Worm (Caenorhabditis elegans) whole organism, late embryonic: ENCODE measurements around the gene cyp-35A3.

Experiments
- F13H6.1 ChIP-seq: sonication (generic microtip); optimal IDR thresholded peaks from 2 replicates; lab custom pipeline; 2016; ENCODE audit warnings: missing genetic modification characterization, missing compliant biosample characterization
- K02D7.2 ChIP-seq: sonication (generic microtip); optimal IDR thresholded peaks from 2 replicates; lab custom pipeline; 2017; ENCODE audit warnings: mild to moderate bottlenecking, missing genetic modification characterization, missing compliant biosample characterization
- T23F11.4 ChIP-seq: fragments of 200-800 bp; sonication (Bioruptor generic); optimal IDR thresholded peaks from 2 replicates; lab custom pipeline; 2018; ENCODE audit warnings: mild to moderate bottlenecking, missing genetic modification characterization, missing compliant biosample characterization
- ceh-34 ChIP-seq: sonication (generic microtip); optimal IDR thresholded peaks from 2 replicates; lab custom pipeline; 2016; ENCODE audit warnings: mild to moderate bottlenecking, missing genetic modification characterization, missing compliant biosample characterization
- ceh-45 ChIP-seq: fragments of 200-800 bp; sonication (Bioruptor generic); IDR thresholded peaks from 2 replicates; pipeline ENCODE4 v1.3.6; 2022; ENCODE audit warnings: missing genetic modification reagents, missing genetic modification characterization, missing compliant biosample characterization
- eyg-1 ChIP-seq: sonication (generic microtip); optimal IDR thresholded peaks from 2 replicates; lab custom pipeline; 2016; ENCODE audit warnings: missing genotype, missing genetic modification characterization, missing compliant biosample characterization
- pha-4 ChIP-seq: fragments of 150-350 bp; optimal IDR thresholded peaks from 2 replicates; lab custom pipeline; 2018; ENCODE audit warnings: missing biosample characterization, missing genetic modification reagents, missing genetic modification characterization
- rnt-1 ChIP-seq: sonication (generic microtip); optimal IDR thresholded peaks from 2 replicates; lab custom pipeline; 2016; ENCODE audit warnings: missing genetic modification characterization, missing compliant biosample characterization
- sdc-2 ChIP-seq: sonication (generic microtip); optimal IDR thresholded peaks from 2 replicates; lab custom pipeline; 2016; ENCODE audit warnings: missing genotype, missing genetic modification characterization, missing compliant biosample characterization
- sox-4 ChIP-seq: sonication (generic microtip); optimal IDR thresholded peaks from 2 replicates; lab custom pipeline; 2017; ENCODE audit warnings: mild to moderate bottlenecking, missing genetic modification characterization, inconsistent platforms, missing compliant biosample characterization
- tbx-7 ChIP-seq: sonication (generic microtip); optimal IDR thresholded peaks from 2 replicates; lab custom pipeline; 2016; ENCODE audit warnings: missing genotype, missing genetic modification characterization, missing compliant biosample characterization
- unc-86 ChIP-seq: sonication (generic microtip); optimal IDR thresholded peaks from 2 replicates; lab custom pipeline; 2016; ENCODE audit warnings: missing genetic modification characterization, missing compliant biosample characterization

- no peak for TF ChIP-seq K02D7.2 (tag; lab: Kevin White, UChicago)
- no peak for TF ChIP-seq unc-86
- no peak for TF ChIP-seq sox-4 (tag; lab: Kevin White, UChicago)
- no peak for TF ChIP-seq rnt-1 (tag; lab: Kevin White, UChicago)
- no peak for TF ChIP-seq eyg-1
- TF ChIP-seq pha-4 (tag; lab: Kevin White, UChicago): no peak
- TF ChIP-seq ceh-45 (GFP tag; lab: Robert Waterston, UW): no peak
- TF ChIP-seq tbx-7: no peak
- TF ChIP-seq T23F11.4 (GFP tag; lab: Kevin White, UChicago): no peak
- no peak for TF ChIP-seq ceh-34 (tag; lab: Kevin White, UChicago)
- no peak for TF ChIP-seq sdc-2 (tag; lab: Kevin White, UChicago)
- no peak for TF ChIP-seq F13H6.1
Measured at ce11 chrV:4024777-4025176, 2.4 kb downstream of the cyp-35A3 start, which contains the start of gene K09D9.1.
